Worm (Caenorhabditis elegans): ENCODE results near the gene R05A10.1.

The R05A10.1 gene

ce11 chrIV:14153261-14153660 is 28.9 kb upstream of the R05A10.1 start, which contains the start of gene oac-38:
Gene oac-38 (minus strand): TSS chrIV:14153361.
- TF ChIP-seq elt-1 (tag; optimal IDR thresholded peaks at IDR 0.05; ENCODE audit: borderline replicate concordance, insufficient read depth) (no peak), bed-3 (GFP tag; optimal IDR thresholded peaks at IDR 0.05) (no peak), ham-2 (GFP tag; optimal IDR thresholded peaks at IDR 0.05) (no peak), lsy-2 (tag; optimal IDR thresholded peaks at IDR 0.05) (no peak), cnd-1 (tag; optimal IDR thresholded peaks at IDR 0.05) (no peak), ztf-11 (tag; optimal IDR thresholded peaks at IDR 0.05) (no peak), mls-2 (tag; optimal IDR thresholded peaks at IDR 0.05) (no peak), unc-120 (tag; optimal IDR thresholded peaks at IDR 0.05; ENCODE audit: poor library complexity, severe bottlenecking) (no peak), sptf-1 (tag; optimal IDR thresholded peaks at IDR 0.05) (no peak), drap-1 (GFP tag; optimal IDR thresholded peaks at IDR 0.05) (no peak), nhr-2 (tag; optimal IDR thresholded peaks at IDR 0.05) (no peak), pha-4 (tag; optimal IDR thresholded peaks at IDR 0.05) (no peak), flh-1 (GFP tag; optimal IDR thresholded peaks at IDR 0.05) (no peak), elt-3 (tag; optimal IDR thresholded peaks at IDR 0.05) (no peak)

ce11 chrIV:14158086-14158485 is 24.1 kb upstream of the R05A10.1 start, which contains the start of gene R05A10.8:
Gene R05A10.8 (minus strand): TSS chrIV:14158186.
- no peak for TF ChIP-seq nhr-2 (tag; optimal IDR thresholded peaks at IDR 0.05)
- TF ChIP-seq unc-39 (tag; optimal IDR thresholded peaks at IDR 0.05), result no peak
- TF ChIP-seq unc-120 (tag; optimal IDR thresholded peaks at IDR 0.05; ENCODE audit: poor library complexity, severe bottlenecking), result no peak
- TF ChIP-seq ceh-43 (GFP tag; optimal IDR thresholded peaks at IDR 0.05), result no peak
- TF ChIP-seq mab-5 (tag; optimal IDR thresholded peaks at IDR 0.05), result no peak
- no peak for TF ChIP-seq zip-8 (tag; optimal IDR thresholded peaks at IDR 0.05)
- no peak for TF ChIP-seq tbx-8 (GFP tag; optimal IDR thresholded peaks at IDR 0.05)
- TF ChIP-seq ztf-11 (tag; optimal IDR thresholded peaks at IDR 0.05), result no peak
- no peak for TF ChIP-seq mep-1 (tag; optimal IDR thresholded peaks at IDR 0.05)
- TF ChIP-seq sptf-1 (tag; optimal IDR thresholded peaks at IDR 0.05), result no peak

- TF ChIP-seq ceh-39 (tag; optimal IDR thresholded peaks at IDR 0.05) (no peak), ceh-43 (GFP tag; optimal IDR thresholded peaks at IDR 0.05) (no peak), tbx-8 (GFP tag; optimal IDR thresholded peaks at IDR 0.05) (no peak), mep-1 (tag; optimal IDR thresholded peaks at IDR 0.05) (no peak), cnd-1 (tag; optimal IDR thresholded peaks at IDR 0.05) (no peak), ceh-83 (GFP tag; optimal IDR thresholded peaks at IDR 0.05) (no peak), hlh-1 (tag; optimal IDR thresholded peaks at IDR 0.05) (no peak), nhr-76 (tag; optimal IDR thresholded peaks at IDR 0.05) (no peak), nhr-2 (tag; optimal IDR thresholded peaks at IDR 0.05) (no peak), sptf-1 (tag; optimal IDR thresholded peaks at IDR 0.05) (no peak)
Measured at ce11 chrIV:14162772-14163171, 19.4 kb upstream of the R05A10.1 start, which contains the start of gene R05A10.7. Gene R05A10.7 (minus strand): TSS chrIV:14162872.

- TF ChIP-seq lin-32 (GFP tag; optimal IDR thresholded peaks at IDR 0.05) (no peak), tbx-8 (GFP tag; optimal IDR thresholded peaks at IDR 0.05) (no peak), zip-8 (tag; optimal IDR thresholded peaks at IDR 0.05) (no peak), lin-13 (tag; optimal IDR thresholded peaks at IDR 0.05) (no peak), ces-1 (GFP tag; optimal IDR thresholded peaks at IDR 0.05) (no peak), nhr-237 (tag; optimal IDR thresholded peaks at IDR 0.05) (no peak), pha-4 (tag; optimal IDR thresholded peaks at IDR 0.05) (no peak), elt-1 (tag; optimal IDR thresholded peaks at IDR 0.05; ENCODE audit: borderline replicate concordance, insufficient read depth) (no peak), nhr-76 (tag; optimal IDR thresholded peaks at IDR 0.05) (no peak), mep-1 (tag; optimal IDR thresholded peaks at IDR 0.05) (no peak), nhr-2 (tag; optimal IDR thresholded peaks at IDR 0.05) (no peak), ztf-11 (tag; optimal IDR thresholded peaks at IDR 0.05) (no peak), flh-1 (GFP tag; optimal IDR thresholded peaks at IDR 0.05) (no peak), unc-39 (tag; optimal IDR thresholded peaks at IDR 0.05) (no peak), nhr-12 (tag; optimal IDR thresholded peaks at IDR 0.05) (no peak)
Measured at ce11 chrIV:14164109-14164508, 18.1 kb upstream of the R05A10.1 start.

- TF ChIP-seq ces-1 (GFP tag; optimal IDR thresholded peaks at IDR 0.05), result no peak
- TF ChIP-seq sptf-1 (tag; optimal IDR thresholded peaks at IDR 0.05), result no peak
- no peak for TF ChIP-seq ceh-43 (GFP tag; optimal IDR thresholded peaks at IDR 0.05)
- no peak for TF ChIP-seq mls-2 (tag; optimal IDR thresholded peaks at IDR 0.05)
- TF ChIP-seq elt-1 (tag; optimal IDR thresholded peaks at IDR 0.05; ENCODE audit: borderline replicate concordance, insufficient read depth), result peak; percentile 51
Measured at ce11 chrIV:14165476-14165875, 16.7 kb upstream of the R05A10.1 start, which contains the start of gene R05A10.6. Gene R05A10.6 (plus strand): TSS chrIV:14165776.
